Fruit fly (Drosophila melanogaster): ENCODE results near the gene Fum2.

The Fum2 gene

DNA sequence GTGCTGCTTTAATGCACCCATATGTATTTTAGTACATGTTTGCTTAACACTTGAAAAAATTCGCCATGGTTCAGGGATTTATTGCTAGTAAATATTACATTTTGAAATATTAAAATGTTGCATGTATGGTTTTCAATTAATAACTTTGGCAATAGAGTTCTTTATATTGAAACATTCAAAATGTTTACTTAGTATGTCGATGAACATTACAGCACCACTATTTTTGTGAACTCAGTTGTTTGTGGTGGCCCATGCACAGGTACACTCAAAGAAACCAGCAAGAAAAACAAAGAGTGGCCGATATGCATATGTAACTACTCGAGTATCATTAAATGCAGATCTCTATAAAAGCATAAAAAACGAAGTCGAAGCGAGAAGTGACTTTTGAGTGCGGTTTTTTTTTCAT is 20.5 kb downstream of the Fum2 start (continued):
- TF ChIP-seq CG14860 (GFP tag; IDR thresholded peaks at IDR 0.05; ENCODE audit: partially characterized antibody) (no peak), ro (GFP tag; IDR thresholded peaks at IDR 0.05) (0 out of 2 replicates have a peak, but pooled peaks have one; percentile 19), CG13123 (GFP tag; optimal IDR thresholded peaks at IDR 0.05) (peak; percentile 7), CG9727 (GFP tag; optimal IDR thresholded peaks at IDR 0.05) (peak; percentile 52), sqz (GFP tag; optimal IDR thresholded peaks at IDR 0.05) (no peak), CG3163 (GFP tag; optimal IDR thresholded peaks at IDR 0.05) (no peak), Dll (GFP tag; IDR thresholded peaks at IDR 0.05; ENCODE audit: partially characterized antibody) (no peak), sc (optimal IDR thresholded peaks at IDR 0.05) (no peak), sc (GFP tag; optimal IDR thresholded peaks at IDR 0.05) (peak; percentile 66), sim (GFP tag; IDR thresholded peaks at IDR 0.05) (peak; percentile 10; the same call in 1 of the 2 replicates), chinmo (GFP tag; IDR thresholded peaks at IDR 0.05; ENCODE audit: partially characterized antibody) (no peak), Tbp (GFP tag; optimal IDR thresholded peaks at IDR 0.05) (no peak), CG8924 (tag; optimal IDR thresholded peaks at IDR 0.05) (peak; percentile 59), ara (GFP tag; IDR thresholded peaks at IDR 0.05) (peak; percentile 56; the same call in 1 of the 2 replicates), CG32772 (GFP tag; IDR thresholded peaks at IDR 0.05) (peak; percentile 65), CG6689 (GFP tag; IDR thresholded peaks at IDR 0.05) (peak; percentile 79), gcm2 (GFP tag; optimal IDR thresholded peaks at IDR 0.05) (peak; percentile 10), Ptx1 (GFP tag; IDR thresholded peaks at IDR 0.05) (peak; percentile 81), Taf1 (GFP tag; IDR thresholded peaks at IDR 0.05) (no peak), Awh (GFP tag; IDR thresholded peaks at IDR 0.05) (peak; percentile 65), tio (GFP tag; optimal IDR thresholded peaks at IDR 0.05) (peak; percentile 58), Chrac-16 (GFP tag; optimal IDR thresholded peaks at IDR 0.05) (peak; percentile 17), CG7963 (GFP tag; IDR thresholded peaks at IDR 0.05; ENCODE audit: partially characterized antibody) (no peak), Sry-β (GFP tag; optimal IDR thresholded peaks at IDR 0.05) (no peak), cad (GFP tag; optimal IDR thresholded peaks at IDR 0.05) (no peak), Mes4 (GFP tag; optimal IDR thresholded peaks at IDR 0.05) (peak; percentile 58), sisA (GFP tag; IDR thresholded peaks at IDR 0.05) (peak; percentile 77), Oli (tag; optimal IDR thresholded peaks at IDR 0.05) (peak; percentile 81), CG10147 (GFP tag; optimal IDR thresholded peaks at IDR 0.05) (peak; percentile 18), sens-2 (GFP tag; IDR thresholded peaks at IDR 0.05) (peak; percentile 39; the same call in 1 of the 2 replicates), crp (GFP tag; optimal IDR thresholded peaks at IDR 0.05) (peak in 1 of 2 experiments; percentile 19), CG13775 (GFP tag; optimal IDR thresholded peaks at IDR 0.05) (peak; percentile 52), Dref (GFP tag; IDR thresholded peaks at IDR 0.05) (no peak), CG30403 (GFP tag; optimal IDR thresholded peaks at IDR 0.05) (peak; percentile 68), gro (GFP tag; optimal IDR thresholded peaks at IDR 0.05) (no peak), NK7.1 (GFP tag; optimal IDR thresholded peaks at IDR 0.05) (peak; percentile 35), exex (tag; optimal IDR thresholded peaks at IDR 0.05) (no peak), CG12236 (GFP tag; optimal IDR thresholded peaks at IDR 0.05) (peak; percentile 44), Abd-B (GFP tag; optimal IDR thresholded peaks at IDR 0.05) (peak; percentile 61), Scr (GFP tag; IDR thresholded peaks at IDR 0.05; ENCODE audit: partially characterized antibody) (no peak), CG16779 (GFP tag; IDR thresholded peaks at IDR 0.05) (no peak), CG6683 (GFP tag; optimal IDR thresholded peaks at IDR 0.05) (no peak), luna (GFP tag; optimal IDR thresholded peaks at IDR 0.05) (no peak), CG12744 (GFP tag; optimal IDR thresholded peaks at IDR 0.05) (peak; percentile 29), ato (GFP tag; IDR thresholded peaks at IDR 0.05; ENCODE audit: partially characterized antibody) (no peak), CG15514 (GFP tag; optimal IDR thresholded peaks at IDR 0.05) (peak; percentile 17), CG16863 (GFP tag; optimal IDR thresholded peaks at IDR 0.05) (peak; percentile 40), CG42726 (GFP tag; IDR thresholded peaks at IDR 0.05; ENCODE audit: partially characterized antibody) (no peak), CG11560 (tag; IDR thresholded peaks at IDR 0.05) (0 out of 3 replicates have a peak, but pooled peaks have one; percentile 16), dimm (GFP tag; IDR thresholded peaks at IDR 0.05) (peak; percentile 48; the same call in 1 of the 2 replicates), ind (GFP tag; optimal IDR thresholded peaks at IDR 0.05) (peak; percentile 37)
